Worm (Caenorhabditis elegans) whole organism, young adult: ENCODE measurements around the gene xbx-1.

Source experiments
- B0019.2 ChIP-seq: fragments of 200-800 bp; sonication (Bioruptor generic); conservative IDR thresholded peaks from 2 replicates; pipeline ENCODE4 v1.3.6; 2022; ENCODE audit warnings: missing genetic modification reagents, missing genetic modification characterization, missing compliant biosample characterization
- D2030.7 ChIP-seq: fragments of 200-800 bp; sonication (Bioruptor generic); IDR thresholded peaks from 2 replicates; pipeline ENCODE4 v1.3.6; 2022; ENCODE audit warnings: missing genetic modification reagents, missing genetic modification characterization, missing compliant biosample characterization
- F10E7.11 ChIP-seq: sonication (generic microtip); optimal IDR thresholded peaks from 2 replicates; lab custom pipeline; 2017; ENCODE audit warnings: mild to moderate bottlenecking, missing genetic modification characterization, moderate library complexity, missing compliant biosample characterization
- F22D6.2 ChIP-seq: sonication (generic microtip); optimal IDR thresholded peaks from 2 replicates; lab custom pipeline; 2016; ENCODE audit warnings: mild to moderate bottlenecking, missing genetic modification characterization, missing compliant biosample characterization
- F23B12.7 ChIP-seq: sonication (generic microtip); optimal IDR thresholded peaks from 2 replicates; lab custom pipeline; 2017; ENCODE audit warnings: missing genetic modification characterization, mild to moderate bottlenecking, missing compliant biosample characterization, antibody characterized with exemption, moderate library complexity; ENCODE audit not compliant: insufficient read depth
- F33H1.4 ChIP-seq: fragments of 200-800 bp; sonication (Bioruptor generic); IDR thresholded peaks from 2 replicates; pipeline ENCODE4 v1.3.6; 2022; ENCODE audit warnings: missing genetic modification reagents, missing genetic modification characterization, missing compliant biosample characterization
- F39B2.1 ChIP-seq: fragments of 200-800 bp; sonication (Bioruptor generic); IDR thresholded peaks from 2 replicates; pipeline ENCODE4 v1.3.6; 2022; ENCODE audit warnings: missing genetic modification reagents, missing genetic modification characterization, missing compliant biosample characterization
- F49E8.2 ChIP-seq: sonication (generic microtip); optimal IDR thresholded peaks from 3 replicates; lab custom pipeline; 2017; ENCODE audit warnings: missing genetic modification characterization, mild to moderate bottlenecking, missing compliant biosample characterization, antibody characterized with exemption, moderate library complexity; ENCODE audit not compliant: insufficient read depth
- K11D2.4 ChIP-seq: fragments of 200-800 bp; sonication (Bioruptor generic); IDR thresholded peaks from 2 replicates; pipeline ENCODE4 v1.3.6; 2022; ENCODE audit warnings: missing genetic modification reagents, missing genetic modification characterization, missing compliant biosample characterization
- K12H6.12 ChIP-seq: fragments of 200-800 bp; sonication (Bioruptor generic); optimal IDR thresholded peaks from 2 replicates; lab custom pipeline; 2018; ENCODE audit warnings: mild to moderate bottlenecking, missing genetic modification characterization, missing compliant biosample characterization
- T07F8.4 ChIP-seq: sonication (generic microtip); optimal IDR thresholded peaks from 2 replicates; lab custom pipeline; 2016; ENCODE audit warnings: mild to moderate bottlenecking, missing genetic modification characterization, moderate library complexity, missing compliant biosample characterization
- T26A5.8 ChIP-seq: sonication (generic microtip); optimal IDR thresholded peaks from 2 replicates; lab custom pipeline; 2016; ENCODE audit warnings: missing genetic modification characterization, missing compliant biosample characterization
- Y53F4B.3 ChIP-seq: fragments of 200-800 bp; sonication (Bioruptor generic); IDR thresholded peaks from 2 replicates; pipeline ENCODE4 v1.3.6; 2022; ENCODE audit warnings: missing genetic modification reagents, missing genetic modification characterization, missing compliant biosample characterization
- Y53G8AR.9 ChIP-seq: fragments of 200-800 bp; sonication (Bioruptor generic); conservative IDR thresholded peaks from 2 replicates; pipeline ENCODE4 v1.3.6; 2022; ENCODE audit warnings: missing genetic modification reagents, missing genetic modification characterization, missing compliant biosample characterization
- ZK185.1 ChIP-seq: sonication (generic microtip); optimal IDR thresholded peaks from 2 replicates; lab custom pipeline; 2016; ENCODE audit warnings: mild to moderate bottlenecking, missing genetic modification characterization, missing compliant biosample characterization; ENCODE audit not compliant: poor library complexity, severe bottlenecking
- akir-1 ChIP-seq: fragments of 200-800 bp; sonication (Bioruptor generic); optimal IDR thresholded peaks from 2 replicates; lab custom pipeline; 2018; ENCODE audit warnings: mild to moderate bottlenecking, missing genetic modification characterization, moderate library complexity, missing compliant biosample characterization
- atf-7 ChIP-seq: sonication (generic microtip); optimal IDR thresholded peaks from 2 replicates; lab custom pipeline; 2017; ENCODE audit warnings: mild to moderate bottlenecking, missing genetic modification characterization, missing compliant biosample characterization
- ccch-3 ChIP-seq: fragments of 200-800 bp; sonication (Bioruptor generic); optimal IDR thresholded peaks from 2 replicates; lab custom pipeline; 2018; ENCODE audit warnings: mild to moderate bottlenecking, missing genetic modification characterization, missing compliant biosample characterization
- ceh-40 ChIP-seq: fragments of 200-800 bp; sonication (Bioruptor generic); IDR thresholded peaks from 2 replicates; pipeline ENCODE4 v1.3.6; 2022; ENCODE audit warnings: missing genetic modification characterization, missing compliant biosample characterization
- ceh-58 ChIP-seq: fragments of 200-800 bp; sonication (Bioruptor generic); IDR thresholded peaks from 2 replicates; pipeline ENCODE4 v1.3.6; 2022; ENCODE audit warnings: missing genetic modification characterization, missing compliant biosample characterization
- ceh-91 ChIP-seq: fragments of 200-800 bp; sonication (Bioruptor generic); IDR thresholded peaks from 2 replicates; pipeline ENCODE4 v1.3.6; 2022; ENCODE audit warnings: missing genetic modification reagents, missing genetic modification characterization, missing compliant biosample characterization
- die-1 ChIP-seq: sonication (generic microtip); optimal IDR thresholded peaks from 2 replicates; lab custom pipeline; 2016; ENCODE audit warnings: missing genotype, mild to moderate bottlenecking, missing genetic modification characterization, missing compliant biosample characterization
- dpl-1 ChIP-seq: fragments of 150-350 bp; optimal IDR thresholded peaks from 2 replicates; lab custom pipeline; 2014; ENCODE audit warnings: missing biosample characterization, missing genetic modification reagents, missing genetic modification characterization
- efl-1 ChIP-seq: fragments of 150-350 bp; optimal IDR thresholded peaks from 2 replicates; lab custom pipeline; 2014; ENCODE audit warnings: missing biosample characterization, missing genetic modification reagents, missing genetic modification characterization
- egrh-3 ChIP-seq: fragments of 200-800 bp; sonication (Bioruptor generic); IDR thresholded peaks from 2 replicates; pipeline ENCODE4 v1.3.6; 2022; ENCODE audit warnings: missing genetic modification reagents, missing genetic modification characterization, missing compliant biosample characterization
- ekl-4 ChIP-seq: fragments of 200-800 bp; sonication (Bioruptor generic); IDR thresholded peaks from 2 replicates; pipeline ENCODE4 v1.3.6; 2022; ENCODE audit warnings: missing genetic modification reagents, missing genetic modification characterization, missing compliant biosample characterization
- fkh-3 ChIP-seq: sonication (generic microtip); optimal IDR thresholded peaks from 2 replicates; lab custom pipeline; 2016; ENCODE audit warnings: mild to moderate bottlenecking, missing genetic modification characterization, missing compliant biosample characterization
- him-1 ChIP-seq: sonication (generic microtip); optimal IDR thresholded peaks from 2 replicates; lab custom pipeline; 2016; ENCODE audit warnings: missing genotype, missing genetic modification reagents, missing genetic modification characterization, missing compliant biosample characterization
- hlh-26 ChIP-seq: fragments of 200-800 bp; sonication (Bioruptor generic); conservative IDR thresholded peaks from 2 replicates; pipeline ENCODE4 v1.3.6; 2022; ENCODE audit warnings: missing genetic modification reagents, missing genetic modification characterization, missing compliant biosample characterization
- hmg-1.2 ChIP-seq: fragments of 200-800 bp; sonication (Bioruptor generic); IDR thresholded peaks from 2 replicates; pipeline ENCODE4 v1.3.6; 2022; ENCODE audit warnings: missing genetic modification reagents, missing genetic modification characterization, missing compliant biosample characterization
- hmg-20 ChIP-seq: fragments of 200-800 bp; sonication (Bioruptor generic); IDR thresholded peaks from 2 replicates; pipeline ENCODE4 v1.3.6; 2022; ENCODE audit warnings: missing genetic modification reagents, missing genetic modification characterization, missing compliant biosample characterization
- hsf-1 ChIP-seq: fragments of 200-800 bp; sonication (Bioruptor generic); IDR thresholded peaks from 2 replicates; pipeline ENCODE4 v1.3.6; 2022; ENCODE audit warnings: missing genetic modification reagents, missing genetic modification characterization, missing compliant biosample characterization
- lin-26 ChIP-seq: fragments of 200-800 bp; sonication (Bioruptor generic); IDR thresholded peaks from 2 replicates; pipeline ENCODE4 v1.3.6; 2022; ENCODE audit warnings: missing genetic modification reagents, missing genetic modification characterization, missing compliant biosample characterization
- lin-40 ChIP-seq: sonication (generic microtip); optimal IDR thresholded peaks from 2 replicates; lab custom pipeline; 2016; ENCODE audit warnings: missing genetic modification characterization, mild to moderate bottlenecking, missing compliant biosample characterization, missing genotype, missing genetic modification reagents
- lsl-1 ChIP-seq: fragments of 200-800 bp; sonication (Bioruptor generic); optimal IDR thresholded peaks from 2 replicates; lab custom pipeline; 2018; ENCODE audit warnings: mild to moderate bottlenecking, missing genetic modification characterization, moderate library complexity, missing compliant biosample characterization
- madf-6 ChIP-seq: fragments of 200-800 bp; sonication (Bioruptor generic); IDR thresholded peaks from 2 replicates; pipeline ENCODE4 v1.3.6; 2022; ENCODE audit warnings: missing genetic modification reagents, missing genetic modification characterization, missing compliant biosample characterization
- mxl-1 ChIP-seq: sonication (generic microtip); optimal IDR thresholded peaks from 2 replicates; lab custom pipeline; 2016; ENCODE audit warnings: missing genetic modification characterization, missing compliant biosample characterization
- nfya-1 ChIP-seq: sonication (generic microtip); optimal IDR thresholded peaks from 2 replicates; lab custom pipeline; 2017; ENCODE audit warnings: antibody characterized with exemption, missing compliant biosample characterization, missing genetic modification characterization, borderline replicate concordance; ENCODE audit not compliant: insufficient read depth
- nhr-120 ChIP-seq: fragments of 200-800 bp; sonication (Bioruptor generic); IDR thresholded peaks from 2 replicates; pipeline ENCODE4 v1.3.6; 2022; ENCODE audit warnings: missing genetic modification characterization, missing compliant biosample characterization
- repo-1 ChIP-seq: sonication (generic microtip); optimal IDR thresholded peaks from 2 replicates; lab custom pipeline; 2017; ENCODE audit warnings: mild to moderate bottlenecking, missing genetic modification characterization, missing compliant biosample characterization
- snpc-3.4 ChIP-seq: sonication (generic microtip); optimal IDR thresholded peaks from 2 replicates; lab custom pipeline; 2017; ENCODE audit warnings: missing genetic modification characterization, mild to moderate bottlenecking, missing compliant biosample characterization, antibody characterized with exemption, moderate library complexity, missing genotype, missing genetic modification reagents
- somi-1 ChIP-seq: fragments of 200-800 bp; sonication (Bioruptor generic); optimal IDR thresholded peaks from 2 replicates; lab custom pipeline; 2018; ENCODE audit warnings: mild to moderate bottlenecking, missing genetic modification characterization, missing compliant biosample characterization
- sptf-2 ChIP-seq: fragments of 200-800 bp; sonication (Bioruptor generic); optimal IDR thresholded peaks from 2 replicates; lab custom pipeline; 2018; ENCODE audit warnings: mild to moderate bottlenecking, missing genetic modification characterization, missing compliant biosample characterization
- tbx-9 ChIP-seq: sonication (generic microtip); optimal IDR thresholded peaks from 2 replicates; lab custom pipeline; 2016; ENCODE audit warnings: borderline replicate concordance, missing genetic modification characterization, inconsistent platforms, missing compliant biosample characterization
- unc-130 ChIP-seq: sonication (generic microtip); optimal IDR thresholded peaks from 2 replicates; lab custom pipeline; 2016; ENCODE audit warnings: missing genetic modification reagents, missing genetic modification characterization, missing compliant biosample characterization
- unc-62 ChIP-seq: fragments of 150-350 bp; optimal IDR thresholded peaks from 2 replicates; lab custom pipeline; 2014; ENCODE audit warnings: missing biosample characterization, missing genetic modification reagents, missing genetic modification characterization
- xnd-1 ChIP-seq: sonication (generic microtip); optimal IDR thresholded peaks from 2 replicates; lab custom pipeline; 2016; ENCODE audit warnings: missing genotype, missing genetic modification reagents, missing genetic modification characterization, missing compliant biosample characterization
- ztf-3 ChIP-seq: fragments of 200-800 bp; sonication (Bioruptor generic); optimal IDR thresholded peaks from 2 replicates; lab custom pipeline; 2018; ENCODE audit warnings: mild to moderate bottlenecking, missing genetic modification characterization, missing compliant biosample characterization
- ztf-6 ChIP-seq: fragments of 200-800 bp; sonication (Bioruptor generic); IDR thresholded peaks from 2 replicates; pipeline ENCODE4 v1.3.6; 2022; ENCODE audit warnings: missing genetic modification reagents, missing genetic modification characterization, missing compliant biosample characterization

xbx-1 gene

DNA sequence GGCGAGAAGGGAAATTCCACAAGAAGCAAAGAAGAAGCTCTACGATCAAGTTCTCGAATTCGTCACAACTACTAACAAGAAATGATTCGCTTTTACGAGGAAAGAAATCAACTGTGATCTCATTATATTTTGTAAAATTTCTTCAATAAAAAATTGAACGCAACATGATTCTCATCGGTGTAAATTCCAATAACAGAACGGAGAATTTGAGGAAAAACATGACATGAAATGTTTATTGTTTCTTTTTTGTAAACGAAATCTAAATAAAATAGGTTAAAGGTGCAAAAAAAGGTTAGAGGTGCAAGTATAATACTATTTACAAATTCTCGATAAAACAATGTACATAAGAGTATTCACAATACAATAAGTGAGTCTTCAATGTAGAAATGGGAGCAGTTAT lies 11.5 kb downstream of the xbx-1 start (continued):
- no peak for TF ChIP-seq T26A5.8 (tag; lab: Kevin White, UChicago)
- no peak for TF ChIP-seq tbx-9 (tag; lab: Kevin White, UChicago)
- no peak for TF ChIP-seq ztf-6 (GFP tag; lab: Robert Waterston, UW)
- TF ChIP-seq fkh-3 (tag; lab: Kevin White, UChicago) = no peak
- peak; percentile 21 for TF ChIP-seq xnd-1 (tag; lab: Kevin White, UChicago)
- no peak for TF ChIP-seq unc-62 (GFP tag; lab: Kevin White, UChicago)
- peak; percentile 42 for TF ChIP-seq D2030.7 (GFP tag; lab: Robert Waterston, UW)
- TF ChIP-seq lin-26 = no peak; the same call in 1 of the 2 replicates
- TF ChIP-seq ZK185.1 = no peak
- no peak for TF ChIP-seq egrh-3 (GFP tag; lab: Robert Waterston, UW)
- peak; percentile 50 for TF ChIP-seq die-1 (tag; lab: Kevin White, UChicago)
- TF ChIP-seq F23B12.7 (tag; lab: Kevin White, UChicago) = no peak
- no peak for TF ChIP-seq dpl-1
- TF ChIP-seq efl-1 (GFP tag; lab: Kevin White, UChicago) = peak; percentile 6
- TF ChIP-seq Y53F4B.3 = no peak
- peak; percentile 79 for TF ChIP-seq hsf-1 (GFP tag; lab: Robert Waterston, UW)
- TF ChIP-seq F10E7.11 (tag; lab: Kevin White, UChicago) = no peak
- TF ChIP-seq sptf-2 (GFP tag; lab: Kevin White, UChicago) = no peak
- no peak for TF ChIP-seq hlh-26 (GFP tag; lab: Robert Waterston, UW)
- no peak for TF ChIP-seq ztf-3 (GFP tag; lab: Kevin White, UChicago)
- peak; percentile 74 for TF ChIP-seq snpc-3.4
- TF ChIP-seq lin-40 (tag; lab: Kevin White, UChicago) = no peak
- TF ChIP-seq unc-130 (GFP tag; lab: Kevin White, UChicago) = peak; percentile 65
- peak; percentile 72 for TF ChIP-seq ekl-4 (GFP tag; lab: Robert Waterston, UW)
- peak; percentile 76 for TF ChIP-seq madf-6 (GFP tag; lab: Robert Waterston, UW)
- TF ChIP-seq K12H6.12 = no peak
- no peak for TF ChIP-seq F22D6.2 (tag; lab: Kevin White, UChicago)
- no peak for TF ChIP-seq mxl-1 (tag; lab: Kevin White, UChicago)
- no peak for TF ChIP-seq ceh-58 (GFP tag; lab: Robert Waterston, UW)
- no peak for TF ChIP-seq B0019.2 (GFP tag; lab: Robert Waterston, UW)
- peak; percentile 12; the same call in 1 of the 2 replicates for TF ChIP-seq hmg-1.2 (GFP tag; lab: Robert Waterston, UW)
- TF ChIP-seq Y53G8AR.9 (GFP tag; lab: Robert Waterston, UW) = peak; percentile 83; the same call in 1 of the 2 replicates
- no peak for TF ChIP-seq T07F8.4
- no peak for TF ChIP-seq ceh-91
- TF ChIP-seq somi-1 = no peak
- TF ChIP-seq hmg-20 = no peak
- peak; percentile 11 for TF ChIP-seq repo-1
- TF ChIP-seq F39B2.1 = 0 out of 2 replicates have a peak, but pooled peaks have one; percentile 43
- 0 out of 2 replicates have a peak, but pooled peaks have one; percentile 23 for TF ChIP-seq F33H1.4 (GFP tag; lab: Robert Waterston, UW)
- TF ChIP-seq F49E8.2 = peak; percentile 77
- no peak for TF ChIP-seq atf-7 (tag; lab: Kevin White, UChicago)
- TF ChIP-seq K11D2.4 (GFP tag; lab: Robert Waterston, UW) = no peak
- no peak for TF ChIP-seq ccch-3 (GFP tag; lab: Kevin White, UChicago)
- TF ChIP-seq him-1 = no peak
- peak; percentile 46 for TF ChIP-seq lsl-1 (GFP tag; lab: Kevin White, UChicago)
- no peak for TF ChIP-seq nhr-120
- 0 out of 2 replicates have a peak, but pooled peaks have one; percentile 41 for TF ChIP-seq ceh-40
- no peak for TF ChIP-seq nfya-1
- TF ChIP-seq akir-1 = no peak
